Fruit fly (Drosophila melanogaster) Kc167 (cell line): Measurements from ENCODE around the gene att-ORFB.

Experiments used
- Myc ChIP-seq: fragments of >200 bp; optimal IDR thresholded peaks from 2 replicates; lab custom pipeline; 2017; ENCODE audit warnings: missing external identifiers
- Sin3A ChIP-seq: fragments of >200 bp; optimal IDR thresholded peaks from 2 replicates; lab custom pipeline; 2018; ENCODE audit warnings: missing external identifiers
- h ChIP-seq: fragments of >200 bp; optimal IDR thresholded peaks from 3 replicates; lab custom pipeline; 2018; ENCODE audit warnings: missing external identifiers
- insv ChIP-seq: fragments of >200 bp; optimal IDR thresholded peaks from 3 replicates; lab custom pipeline; 2018; ENCODE audit warnings: missing external identifiers
- psq ChIP-seq: fragments of >200 bp; optimal IDR thresholded peaks from 2 replicates; lab custom pipeline; 2017; ENCODE audit warnings: missing external identifiers
- ttk ChIP-seq: sonication (Bioruptor generic); optimal IDR thresholded peaks from 2 replicates; lab custom pipeline; 2017; ENCODE audit warnings: missing external identifiers

The att-ORFB gene

dm6 chr3R:20554300-20554699 lies at the start of gene att-ORFB:
TSS of gene att-ORFB (minus strand) at chr3R:20554400.
- no peak for TF ChIP-seq Sin3A (lab: Kevin White, UChicago)
- TF ChIP-seq ttk = no peak
- TF ChIP-seq Myc (lab: Kevin White, UChicago) = no peak
- no peak for TF ChIP-seq h
- no peak for TF ChIP-seq psq (lab: Kevin White, UChicago)
- no peak for TF ChIP-seq insv

DNA sequence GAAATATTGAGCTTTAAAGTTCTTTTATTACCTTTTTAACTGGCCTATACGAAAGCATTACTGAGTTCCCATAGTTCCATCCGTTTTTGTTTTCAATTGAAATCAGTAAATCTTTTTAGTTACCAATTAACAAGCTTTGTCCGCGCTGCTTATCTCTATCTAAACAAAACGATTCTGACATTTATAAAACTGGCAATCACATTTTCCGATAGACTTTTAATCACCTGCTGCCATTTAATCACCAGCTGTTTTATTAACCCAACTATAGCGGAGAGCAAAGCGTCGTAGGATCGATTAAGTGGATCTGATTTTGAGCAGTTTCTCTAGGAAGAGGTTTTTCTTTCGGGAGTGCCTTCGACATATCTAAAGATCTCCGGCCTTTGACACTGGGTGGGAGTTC lies 48.4 kb upstream of the att-ORFB start:
- no peak for TF ChIP-seq ttk
- no peak for TF ChIP-seq h
- no peak for TF ChIP-seq Sin3A (lab: Kevin White, UChicago)
- TF ChIP-seq psq (lab: Kevin White, UChicago) = no peak
- no peak for TF ChIP-seq insv
- TF ChIP-seq Myc (lab: Kevin White, UChicago) = no peak

DNA sequence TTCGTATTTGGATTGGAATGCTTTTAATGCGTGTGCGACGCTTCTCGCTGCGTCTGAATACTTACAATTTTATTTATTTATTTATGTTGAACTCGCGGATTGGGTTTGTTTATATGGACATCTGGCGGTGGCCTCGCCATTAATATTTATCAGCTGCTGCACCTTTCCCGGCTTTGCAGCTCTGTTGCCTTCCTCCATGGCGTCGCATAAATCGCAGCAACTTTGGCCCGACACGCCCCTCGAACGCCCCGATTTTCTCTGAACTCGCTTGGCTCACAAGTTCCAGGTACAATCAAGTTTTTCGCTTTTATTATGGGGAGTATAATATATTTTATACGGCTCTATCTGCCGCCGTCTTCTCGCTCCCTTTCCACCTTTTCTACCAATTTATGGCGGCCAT lies 45.9 kb upstream of the att-ORFB start:
- TF ChIP-seq psq (lab: Kevin White, UChicago) (no peak), Sin3A (lab: Kevin White, UChicago) (no peak), Myc (lab: Kevin White, UChicago) (no peak), insv (no peak), h (no peak), ttk (no peak)

dm6 chr3R:20597407-20598325 lies 43.5 kb upstream of the att-ORFB start:
- TF ChIP-seq Sin3A (lab: Kevin White, UChicago) (no peak), Myc (lab: Kevin White, UChicago) (no peak), ttk (no peak), psq (lab: Kevin White, UChicago) (no peak), h (no peak), insv (no peak)

DNA sequence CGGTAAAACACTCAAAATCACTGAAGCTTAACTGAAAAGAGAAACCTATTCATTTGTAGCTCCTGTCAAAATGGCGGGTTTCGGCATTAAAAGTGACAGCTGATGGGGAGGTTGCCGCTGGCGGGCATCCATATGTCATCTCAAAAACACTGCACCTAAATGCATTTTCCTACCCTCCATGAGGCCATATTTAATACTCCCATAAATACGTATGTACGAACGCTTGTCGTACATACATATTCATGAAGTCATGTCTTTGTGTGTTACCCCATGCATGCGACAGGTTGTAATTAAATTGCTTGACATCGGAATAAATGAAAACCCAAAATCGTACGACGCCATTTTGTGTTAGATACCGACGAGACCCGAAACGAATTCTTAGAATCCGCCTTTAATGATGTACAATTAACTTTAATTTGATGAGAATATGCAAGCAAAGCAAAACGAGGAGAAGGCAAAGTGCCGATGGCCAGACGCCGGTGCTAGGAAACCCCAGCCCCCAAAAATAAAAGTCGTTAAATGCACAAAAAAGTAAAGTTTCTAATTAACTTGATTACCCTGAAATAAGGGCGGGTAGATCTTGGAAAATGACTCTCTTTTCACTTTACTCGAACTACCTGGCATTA lies 42.2 kb upstream of the att-ORFB start:
- TF ChIP-seq Sin3A (lab: Kevin White, UChicago) (no peak), h (no peak), insv (no peak), ttk (no peak), psq (lab: Kevin White, UChicago) (no peak)

DNA sequence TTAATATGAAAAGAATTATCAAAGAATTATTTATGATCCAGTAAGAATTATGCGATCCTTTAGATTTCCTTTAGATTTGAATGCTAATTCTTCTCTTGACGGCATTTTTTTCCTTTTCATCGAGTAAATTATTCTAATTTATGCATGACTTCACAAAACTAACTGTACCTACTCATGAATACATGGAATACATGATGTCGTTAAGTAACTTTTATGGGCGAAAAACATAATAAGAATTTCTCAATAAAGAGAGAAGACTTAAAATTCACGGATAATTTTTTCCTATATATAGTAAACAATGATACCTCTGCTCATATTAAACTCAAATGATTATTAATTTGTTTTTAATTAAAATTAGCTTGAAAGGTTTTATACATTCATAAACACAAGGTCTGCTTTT lies 41.7 kb upstream of the att-ORFB start:
- TF ChIP-seq insv = no peak
- TF ChIP-seq h = no peak

DNA sequence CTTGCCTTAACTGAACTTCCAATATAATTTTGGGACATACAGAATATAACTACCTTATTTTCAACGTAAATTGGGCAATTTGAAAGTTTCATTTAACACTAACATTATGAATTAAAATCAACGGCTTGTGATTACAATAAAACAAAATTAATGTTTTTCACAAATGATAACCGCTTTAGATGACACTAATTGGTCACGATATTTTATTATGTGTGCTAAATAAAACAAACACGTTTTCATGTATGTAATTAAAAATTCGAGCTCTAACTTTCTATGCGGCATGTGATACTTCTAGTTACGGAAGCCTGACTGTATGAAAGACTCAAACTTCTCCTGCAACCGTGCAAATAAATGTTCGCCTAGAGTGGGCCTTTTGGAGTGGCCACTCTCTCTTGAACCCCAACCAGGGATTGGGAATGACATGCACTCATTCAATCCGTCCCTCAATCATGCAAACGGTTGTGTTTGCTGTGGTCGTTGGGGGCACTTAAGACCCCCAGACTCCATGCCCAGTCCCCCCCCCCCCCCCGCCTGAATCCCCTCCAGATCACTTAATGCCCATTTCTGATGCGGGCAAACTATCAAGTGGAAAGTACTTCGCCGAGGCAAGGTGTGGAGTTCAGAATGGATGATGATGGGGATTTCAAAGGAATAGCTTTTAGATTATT lies 41.1 kb upstream of the att-ORFB start:
- TF ChIP-seq insv = no peak
- no peak for TF ChIP-seq psq (lab: Kevin White, UChicago)

dm6 chr3R:20594194-20595144 lies 40.3 kb upstream of the att-ORFB start:
- TF ChIP-seq ttk (no peak), psq (lab: Kevin White, UChicago) (no peak), Myc (lab: Kevin White, UChicago) (no peak), h (no peak), Sin3A (lab: Kevin White, UChicago) (no peak), insv (no peak)

dm6 chr3R:20593463-20593838 lies 39.3 kb upstream of the att-ORFB start:
- TF ChIP-seq insv = no peak
- TF ChIP-seq Sin3A (lab: Kevin White, UChicago) = no peak
- no peak for TF ChIP-seq Myc (lab: Kevin White, UChicago)
- no peak for TF ChIP-seq psq (lab: Kevin White, UChicago)
- TF ChIP-seq h = no peak
- no peak for TF ChIP-seq ttk

dm6 chr3R:20592517-20593462 lies 38.6 kb upstream of the att-ORFB start, which contains the start of the genes Pus1 and bon:
TSS of gene Pus1 (minus strand) at chr3R:20592671.
TSS of gene bon (plus strand) at chr3R:20593139.
- TF ChIP-seq psq (lab: Kevin White, UChicago) (no peak), h (no peak), ttk (no peak), insv (no peak), Myc (lab: Kevin White, UChicago) (no peak), Sin3A (lab: Kevin White, UChicago) (no peak)

dm6 chr3R:20588480-20588785 lies 34.2 kb upstream of the att-ORFB start, which contains the start of gene Srp72:
TSS of gene Srp72 (plus strand) at chr3R:20588711.
- TF ChIP-seq Myc (lab: Kevin White, UChicago) (no peak), psq (lab: Kevin White, UChicago) (no peak), Sin3A (lab: Kevin White, UChicago) (no peak), ttk (no peak), insv (no peak), h (no peak)
